Worm (Caenorhabditis elegans) whole organism, L2 larva: Measurements from ENCODE around the gene rrf-3.
A peak's percentile ranks its signal among the peaks of the same experiment; 100 is the strongest.

Source experiments
- C34F6.9 ChIP-seq: fragments of 150-350 bp; optimal IDR thresholded peaks from 2 replicates; lab custom pipeline; 2014; ENCODE audit warnings: missing biosample characterization, missing genetic modification characterization
- F13H6.1 ChIP-seq: sonication (generic microtip); optimal IDR thresholded peaks from 2 replicates; lab custom pipeline; 2016; ENCODE audit warnings: missing genetic modification characterization, missing compliant biosample characterization
- R02D3.7 ChIP-seq: fragments of 150-350 bp; optimal IDR thresholded peaks from 2 replicates; lab custom pipeline; 2014; ENCODE audit warnings: missing biosample characterization, missing genetic modification characterization
- Y55F3AM.14 ChIP-seq: fragments of 200-800 bp; sonication (Bioruptor generic); optimal IDR thresholded peaks from 2 replicates; lab custom pipeline; 2018; ENCODE audit warnings: mild to moderate bottlenecking, missing genetic modification characterization, missing compliant biosample characterization
- ZK546.5 ChIP-seq: sonication (generic microtip); optimal IDR thresholded peaks from 2 replicates; lab custom pipeline; 2017; ENCODE audit warnings: missing biosample characterization, missing genetic modification characterization
- alr-1 ChIP-seq: fragments of 150-350 bp; optimal IDR thresholded peaks from 2 replicates; lab custom pipeline; 2014; ENCODE audit warnings: missing biosample characterization, missing genetic modification characterization
- aly-2 ChIP-seq: fragments of 150-350 bp; optimal IDR thresholded peaks from 2 replicates; lab custom pipeline; 2014; ENCODE audit warnings: missing biosample characterization, missing genetic modification characterization
- ama-1 ChIP-seq: fragments of 150-350 bp; optimal IDR thresholded peaks from 2 replicates; lab custom pipeline; 2018; ENCODE audit warnings: inconsistent platforms
- blmp-1 ChIP-seq: sonication (generic microtip); optimal IDR thresholded peaks from 2 replicates; lab custom pipeline; 2017; ENCODE audit warnings: missing genetic modification characterization, mild to moderate bottlenecking, missing compliant biosample characterization, antibody characterized with exemption, moderate library complexity; ENCODE audit not compliant: insufficient read depth
- ceh-16 ChIP-seq: fragments of 150-350 bp; optimal IDR thresholded peaks from 2 replicates; lab custom pipeline; 2014; ENCODE audit warnings: missing biosample characterization, missing genetic modification characterization
- ceh-82 ChIP-seq: fragments of 150-350 bp; optimal IDR thresholded peaks from 2 replicates; lab custom pipeline; 2014; ENCODE audit warnings: missing biosample characterization, missing genetic modification characterization
- crh-2 ChIP-seq: sonication (generic microtip); optimal IDR thresholded peaks from 2 replicates; lab custom pipeline; 2017; ENCODE audit warnings: missing biosample characterization, missing genetic modification characterization
- dmd-4 ChIP-seq: sonication (generic microtip); optimal IDR thresholded peaks from 2 replicates; lab custom pipeline; 2017; ENCODE audit warnings: missing biosample characterization, missing genetic modification characterization
- egl-27 ChIP-seq: sonication (generic microtip); optimal IDR thresholded peaks from 3 replicates; lab custom pipeline; 2017; ENCODE audit warnings: missing biosample characterization, missing genetic modification reagents, missing genetic modification characterization
- elt-1 ChIP-seq: fragments of 150-350 bp; optimal IDR thresholded peaks from 2 replicates; lab custom pipeline; 2014; ENCODE audit warnings: missing biosample characterization, missing genetic modification characterization
- elt-3 ChIP-seq: sonication (generic microtip); optimal IDR thresholded peaks from 2 replicates; lab custom pipeline; 2017; ENCODE audit warnings: missing biosample characterization, missing genetic modification characterization
- fos-1 ChIP-seq: fragments of 150-350 bp; optimal IDR thresholded peaks from 2 replicates; lab custom pipeline; 2014; ENCODE audit warnings: missing biosample characterization, missing genetic modification characterization
- gmeb-1 ChIP-seq: fragments of 150-350 bp; optimal IDR thresholded peaks from 2 replicates; lab custom pipeline; 2014; ENCODE audit warnings: missing biosample characterization, missing genetic modification characterization
- lin-11 ChIP-seq: fragments of 150-350 bp; sonication (generic microtip); optimal IDR thresholded peaks from 2 replicates; lab custom pipeline; 2014; ENCODE audit warnings: missing biosample characterization, missing genetic modification characterization, inconsistent platforms, mixed read lengths
- lin-13 ChIP-seq: fragments of 150-350 bp; optimal IDR thresholded peaks from 2 replicates; lab custom pipeline; 2014; ENCODE audit warnings: missing biosample characterization, missing genetic modification reagents, missing genetic modification characterization
- lin-39 ChIP-seq: fragments of 150-350 bp; optimal IDR thresholded peaks from 2 replicates; lab custom pipeline; 2014; ENCODE audit warnings: missing biosample characterization, missing genetic modification reagents, missing genetic modification characterization
- lsy-2 ChIP-seq, 2 experiments: fragments of 150-350 bp in 1 of 2; sonication (generic microtip) in 1 of 2; optimal IDR thresholded peaks; 2 replicates each; lab custom pipeline; 2014 to 2017; ENCODE audit warnings: missing biosample characterization in 2 of 2, missing genetic modification characterization in 2 of 2
- mab-5 ChIP-seq: fragments of 150-350 bp; optimal IDR thresholded peaks from 2 replicates; lab custom pipeline; 2014; ENCODE audit warnings: missing biosample characterization, missing genetic modification characterization
- mbf-1 ChIP-seq: sonication (generic microtip); optimal IDR thresholded peaks from 2 replicates; lab custom pipeline; 2017; ENCODE audit warnings: missing biosample characterization, missing genetic modification characterization
- mdl-1 ChIP-seq, 2 experiments: fragments of 150-350 bp in 1 of 2; sonication (generic microtip) in 1 of 2; optimal IDR thresholded peaks; 2 replicates each; lab custom pipeline; 2017; ENCODE audit warnings: missing biosample characterization in 2 of 2, missing genetic modification characterization in 2 of 2
- nhr-10 ChIP-seq: sonication (generic microtip); optimal IDR thresholded peaks from 2 replicates; lab custom pipeline; 2017; ENCODE audit warnings: missing biosample characterization, missing genetic modification characterization
- nhr-11 ChIP-seq: fragments of 150-350 bp; optimal IDR thresholded peaks from 2 replicates; lab custom pipeline; 2014; ENCODE audit warnings: missing biosample characterization, missing genetic modification characterization
- nhr-12 ChIP-seq: fragments of 150-350 bp; optimal IDR thresholded peaks from 2 replicates; lab custom pipeline; 2014; ENCODE audit warnings: missing biosample characterization, missing genetic modification characterization
- nhr-129 ChIP-seq: fragments of 150-350 bp; optimal IDR thresholded peaks from 2 replicates; lab custom pipeline; 2014; ENCODE audit warnings: missing biosample characterization, missing genetic modification characterization
- nhr-21 ChIP-seq: fragments of 150-350 bp; optimal IDR thresholded peaks from 2 replicates; lab custom pipeline; 2014; ENCODE audit warnings: missing biosample characterization, missing genetic modification characterization
- nhr-23 ChIP-seq: fragments of 150-350 bp; optimal IDR thresholded peaks from 2 replicates; lab custom pipeline; 2014; ENCODE audit warnings: missing biosample characterization, missing genetic modification reagents, missing genetic modification characterization
- nhr-237 ChIP-seq: fragments of 150-350 bp; optimal IDR thresholded peaks from 2 replicates; lab custom pipeline; 2014; ENCODE audit warnings: missing biosample characterization, missing genetic modification characterization
- nhr-25 ChIP-seq: fragments of 150-350 bp; sonication (generic microtip); optimal IDR thresholded peaks from 3 replicates; lab custom pipeline; 2014; ENCODE audit warnings: missing biosample characterization, missing genetic modification characterization
- nhr-6 ChIP-seq: fragments of 150-350 bp; optimal IDR thresholded peaks from 2 replicates; lab custom pipeline; 2014; ENCODE audit warnings: missing biosample characterization, missing genetic modification characterization
- nhr-77 ChIP-seq: fragments of 150-350 bp; optimal IDR thresholded peaks from 2 replicates; lab custom pipeline; 2014; ENCODE audit warnings: missing biosample characterization, missing genetic modification characterization
- peb-1 ChIP-seq: fragments of 150-350 bp; optimal IDR thresholded peaks from 2 replicates; lab custom pipeline; 2014; ENCODE audit warnings: missing biosample characterization, missing genetic modification characterization
- sem-4 ChIP-seq: fragments of 150-350 bp; optimal IDR thresholded peaks from 2 replicates; lab custom pipeline; 2014; ENCODE audit warnings: missing biosample characterization, missing genetic modification reagents, missing genetic modification characterization
- skn-1 ChIP-seq: sonication (generic microtip); optimal IDR thresholded peaks from 2 replicates; lab custom pipeline; 2017; ENCODE audit warnings: missing biosample characterization, missing genetic modification characterization
- sma-3 ChIP-seq: sonication (generic microtip); optimal IDR thresholded peaks from 2 replicates; lab custom pipeline; 2016; ENCODE audit warnings: missing genetic modification reagents, missing genetic modification characterization, missing compliant biosample characterization
- sma-9 ChIP-seq, 2 experiments: fragments of 150-350 bp in 1 of 2; sonication (generic microtip) in 1 of 2; optimal IDR thresholded peaks; 2 replicates each; lab custom pipeline; 2014 to 2016; ENCODE audit warnings: missing genetic modification characterization in 2 of 2, mild to moderate bottlenecking in 1 of 2, missing biosample characterization in 1 of 2, missing compliant biosample characterization in 1 of 2, missing genetic modification reagents in 1 of 2, moderate library complexity in 1 of 2
- snpc-4 ChIP-seq: fragments of 150-350 bp; optimal IDR thresholded peaks from 2 replicates; lab custom pipeline; 2014; ENCODE audit warnings: missing biosample characterization, missing genetic modification characterization
- unc-39 ChIP-seq: fragments of 150-350 bp; optimal IDR thresholded peaks from 2 replicates; lab custom pipeline; 2014; ENCODE audit warnings: missing biosample characterization, missing genetic modification characterization
- unc-55 ChIP-seq: fragments of 150-350 bp; sonication (generic microtip); optimal IDR thresholded peaks from 3 replicates; lab custom pipeline; 2014; ENCODE audit warnings: missing biosample characterization, missing genetic modification reagents, missing genetic modification characterization
- unc-62 ChIP-seq: fragments of 150-350 bp; optimal IDR thresholded peaks from 2 replicates; lab custom pipeline; 2014; ENCODE audit warnings: missing biosample characterization, missing genetic modification reagents, missing genetic modification characterization
- zag-1 ChIP-seq: fragments of 150-350 bp; optimal IDR thresholded peaks from 2 replicates; lab custom pipeline; 2014; ENCODE audit warnings: missing biosample characterization, missing genetic modification characterization
- ztf-1 ChIP-seq: fragments of 200-800 bp; sonication (Bioruptor generic); conservative IDR thresholded peaks from 2 replicates; pipeline ENCODE4 v1.3.6; 2022; ENCODE audit warnings: missing genetic modification characterization, missing compliant biosample characterization
- ztf-11 ChIP-seq: sonication (generic microtip); optimal IDR thresholded peaks from 2 replicates; lab custom pipeline; 2017; ENCODE audit warnings: missing biosample characterization, missing genetic modification characterization
- ztf-4 ChIP-seq: fragments of 150-350 bp; optimal IDR thresholded peaks from 2 replicates; lab custom pipeline; 2014; ENCODE audit warnings: missing biosample characterization, missing genetic modification characterization

rrf-3 gene

ce11 chrII:8216433-8216832 is 54.2 kb downstream of the rrf-3 start, which contains the start of gene M110.3:
TSS of gene M110.3 (minus strand) at chrII:8216616.
- TF ChIP-seq dmd-4 (tag; lab: Kevin White, UChicago) (no peak), R02D3.7 (peak; percentile 75), unc-55 (GFP tag; lab: Kevin White, UChicago) (peak; percentile 70), nhr-21 (no peak), crh-2 (tag; lab: Kevin White, UChicago) (peak; percentile 51), F13H6.1 (tag; lab: Kevin White, UChicago) (peak; percentile 46), sem-4 (tag; lab: Kevin White, UChicago) (no peak), alr-1 (tag; lab: Kevin White, UChicago) (no peak), sma-9 (GFP tag; optimal IDR thresholded peaks at IDR 0.05; lab: Kevin White, UChicago) (peak; percentile 49), sma-9 (tag; optimal IDR thresholded peaks at IDR 0.05; lab: Kevin White, UChicago) (no peak), snpc-4 (tag; lab: Kevin White, UChicago) (no peak), ceh-82 (tag; lab: Kevin White, UChicago) (no peak), ztf-4 (tag; lab: Kevin White, UChicago) (no peak), lsy-2 (tag; optimal IDR thresholded peaks at IDR 0.05; lab: Kevin White, UChicago) (peak; percentile 25 to 86), nhr-25 (peak; percentile 25), skn-1 (tag; lab: Kevin White, UChicago) (no peak), C34F6.9 (tag; lab: Kevin White, UChicago) (peak; percentile 84), zag-1 (no peak), nhr-237 (tag; lab: Kevin White, UChicago) (no peak), ama-1 (no peak), mdl-1 (tag; optimal IDR thresholded peaks at IDR 0.05; lab: Kevin White, UChicago) (no peak), Y55F3AM.14 (GFP tag; lab: Kevin White, UChicago) (no peak), lin-39 (tag; lab: Kevin White, UChicago) (no peak), aly-2 (tag; lab: Kevin White, UChicago) (no peak), fos-1 (no peak), blmp-1 (tag; lab: Kevin White, UChicago) (no peak), ztf-11 (tag; lab: Kevin White, UChicago) (no peak), ZK546.5 (no peak), ztf-1 (GFP tag; lab: Robert Waterston, UW) (no peak), nhr-77 (tag; lab: Kevin White, UChicago) (no peak), nhr-11 (tag; lab: Kevin White, UChicago) (no peak), nhr-10 (no peak), lin-11 (tag; lab: Kevin White, UChicago) (no peak), unc-39 (tag; lab: Kevin White, UChicago) (no peak), elt-1 (tag; lab: Kevin White, UChicago) (no peak), sma-3 (no peak), nhr-12 (no peak), nhr-23 (tag; lab: Kevin White, UChicago) (no peak), elt-3 (tag; lab: Kevin White, UChicago) (no peak), nhr-129 (tag; lab: Kevin White, UChicago) (peak; percentile 56), lin-13 (GFP tag; lab: Kevin White, UChicago) (no peak), unc-62 (GFP tag; lab: Kevin White, UChicago) (no peak), egl-27 (tag; lab: Kevin White, UChicago) (no peak), mab-5 (tag; lab: Kevin White, UChicago) (no peak), nhr-6 (tag; lab: Kevin White, UChicago) (peak; percentile 38), ceh-16 (tag; lab: Kevin White, UChicago) (no peak), peb-1 (no peak), gmeb-1 (peak; percentile 51), mbf-1 (tag; lab: Kevin White, UChicago) (no peak)
